Fruit fly (Drosophila melanogaster) S2 (cell line): Measurements from ENCODE around the gene CG15891.

Experiments used
- CG8478 ChIP-seq: fragments of >200 bp; optimal IDR thresholded peaks from 2 replicates; lab custom pipeline; 2018
- CTCF ChIP-seq, 2 experiments: fragments of >200 bp; optimal IDR thresholded peaks; 2 replicates each; lab custom pipeline; 2018

DNA sequence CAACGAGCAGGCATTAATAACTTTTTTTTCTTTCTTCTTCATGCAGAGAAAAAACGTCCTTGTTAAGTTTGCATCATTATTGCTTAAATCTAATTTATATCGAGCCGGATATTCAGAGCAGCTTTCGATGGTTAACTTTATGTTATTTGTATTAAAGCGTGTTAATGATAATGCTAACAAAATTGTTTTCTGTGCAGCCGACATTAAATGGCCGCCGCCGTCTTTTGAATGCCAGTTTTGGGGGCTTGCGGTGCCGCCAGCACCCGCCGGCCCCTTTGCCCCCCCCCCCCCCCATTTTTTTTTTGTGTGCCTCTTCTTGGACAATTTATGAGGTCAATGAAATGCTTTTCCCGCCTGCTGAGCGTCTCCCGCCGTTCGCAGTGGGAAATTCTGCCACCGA, 16.4 kb upstream of the CG15891 start:
- TF ChIP-seq CG8478: no peak
- TF ChIP-seq CTCF (optimal IDR thresholded peaks at IDR 0.05; lab: Kevin White, UChicago): no peak
